Worm (Caenorhabditis elegans) whole organism, L3 larva: ENCODE measurements around the gene osm-1.
A peak's percentile ranks its signal among the peaks of the same experiment; 100 is the strongest.

Source experiments
- R02D3.7 ChIP-seq: fragments of 150-350 bp; optimal IDR thresholded peaks from 2 replicates; lab custom pipeline; 2014; ENCODE audit warnings: missing biosample characterization, missing genetic modification characterization
- ZK546.5 ChIP-seq: sonication (generic microtip); optimal IDR thresholded peaks from 2 replicates; lab custom pipeline; 2017; ENCODE audit warnings: missing biosample characterization, missing genetic modification characterization
- aly-2 ChIP-seq: fragments of 150-350 bp; optimal IDR thresholded peaks from 2 replicates; lab custom pipeline; 2014; ENCODE audit warnings: missing biosample characterization, missing genetic modification characterization
- ceh-16 ChIP-seq: sonication (generic microtip); optimal IDR thresholded peaks from 2 replicates; lab custom pipeline; 2017; ENCODE audit warnings: missing biosample characterization, missing genetic modification characterization
- ceh-28 ChIP-seq: fragments of 150-350 bp; optimal IDR thresholded peaks from 2 replicates; lab custom pipeline; 2014; ENCODE audit warnings: missing biosample characterization, missing genetic modification reagents, missing genetic modification characterization
- ceh-9 ChIP-seq: sonication (generic microtip); optimal IDR thresholded peaks from 2 replicates; lab custom pipeline; 2018; ENCODE audit warnings: missing biosample characterization, missing genetic modification characterization
- daf-12 ChIP-seq: fragments of 150-350 bp; optimal IDR thresholded peaks from 2 replicates; lab custom pipeline; 2014; ENCODE audit warnings: missing biosample characterization, missing genetic modification reagents, missing genetic modification characterization
- elt-1 ChIP-seq: fragments of 150-350 bp; optimal IDR thresholded peaks from 2 replicates; lab custom pipeline; 2014; ENCODE audit warnings: missing biosample characterization, missing genetic modification characterization
- elt-2 ChIP-seq: sonication (generic microtip); optimal IDR thresholded peaks from 2 replicates; lab custom pipeline; 2016; ENCODE audit warnings: missing genetic modification reagents, mild to moderate bottlenecking, missing genetic modification characterization, missing compliant biosample characterization
- eor-1 ChIP-seq, 2 experiments: fragments of 150-350 bp; optimal IDR thresholded peaks; 2 replicates each; lab custom pipeline; 2014 to 2018; ENCODE audit warnings: missing biosample characterization in 2 of 2, missing genetic modification characterization in 2 of 2
- fos-1 ChIP-seq: fragments of 150-350 bp; optimal IDR thresholded peaks from 2 replicates; lab custom pipeline; 2014; ENCODE audit warnings: missing biosample characterization, missing genetic modification characterization
- hmg-11 ChIP-seq: sonication (generic microtip); optimal IDR thresholded peaks from 2 replicates; lab custom pipeline; 2016; ENCODE audit warnings: missing genetic modification characterization, missing compliant biosample characterization
- lin-15B ChIP-seq: fragments of 150-350 bp; optimal IDR thresholded peaks from 2 replicates; lab custom pipeline; 2014; ENCODE audit warnings: missing biosample characterization, missing genetic modification characterization
- lin-39 ChIP-seq: fragments of 150-350 bp; optimal IDR thresholded peaks from 2 replicates; lab custom pipeline; 2018; ENCODE audit warnings: missing biosample characterization, missing genetic modification reagents, missing genetic modification characterization
- mdl-1 ChIP-seq: fragments of 150-350 bp; optimal IDR thresholded peaks from 2 replicates; lab custom pipeline; 2014; ENCODE audit warnings: missing biosample characterization, missing genetic modification characterization
- mml-1 ChIP-seq: fragments of 150-350 bp; sonication (generic microtip); optimal IDR thresholded peaks from 3 replicates; lab custom pipeline; 2014; ENCODE audit warnings: missing biosample characterization, missing genetic modification characterization
- nfya-1 ChIP-seq: sonication (generic microtip); optimal IDR thresholded peaks from 2 replicates; lab custom pipeline; 2017; ENCODE audit warnings: missing genetic modification characterization, mild to moderate bottlenecking, missing compliant biosample characterization, antibody characterized with exemption, moderate library complexity; ENCODE audit not compliant: insufficient read depth
- nhr-11 ChIP-seq: fragments of 150-350 bp; optimal IDR thresholded peaks from 2 replicates; lab custom pipeline; 2014; ENCODE audit warnings: missing biosample characterization, missing genetic modification characterization
- nhr-12 ChIP-seq: fragments of 150-350 bp; optimal IDR thresholded peaks from 2 replicates; lab custom pipeline; 2014; ENCODE audit warnings: missing biosample characterization, missing genetic modification characterization
- nhr-23 ChIP-seq: fragments of 150-350 bp; optimal IDR thresholded peaks from 2 replicates; lab custom pipeline; 2014; ENCODE audit warnings: missing biosample characterization, missing genetic modification reagents, missing genetic modification characterization
- nhr-237 ChIP-seq: fragments of 150-350 bp; optimal IDR thresholded peaks from 2 replicates; lab custom pipeline; 2014; ENCODE audit warnings: missing biosample characterization, missing genetic modification characterization
- nhr-25 ChIP-seq: sonication (generic microtip); optimal IDR thresholded peaks from 2 replicates; lab custom pipeline; 2017; ENCODE audit warnings: missing biosample characterization, missing genetic modification characterization
- nhr-28 ChIP-seq: fragments of 150-350 bp; optimal IDR thresholded peaks from 2 replicates; lab custom pipeline; 2014; ENCODE audit warnings: missing biosample characterization, missing genetic modification characterization
- nhr-43 ChIP-seq: sonication (generic microtip); optimal IDR thresholded peaks from 2 replicates; lab custom pipeline; 2016; ENCODE audit warnings: mild to moderate bottlenecking, missing genetic modification characterization, missing compliant biosample characterization; ENCODE audit not compliant: poor library complexity, severe bottlenecking
- nhr-77 ChIP-seq: fragments of 150-350 bp; optimal IDR thresholded peaks from 2 replicates; lab custom pipeline; 2014; ENCODE audit warnings: missing biosample characterization, missing genetic modification characterization
- pha-4 ChIP-seq: fragments of 150-350 bp; optimal IDR thresholded peaks from 2 replicates; lab custom pipeline; 2014; ENCODE audit warnings: missing biosample characterization, missing genetic modification reagents, missing genetic modification characterization
- sea-2 ChIP-seq: fragments of 150-350 bp; sonication (generic microtip); optimal IDR thresholded peaks from 4 replicates; lab custom pipeline; 2014; ENCODE audit warnings: missing biosample characterization, missing genetic modification reagents, missing genetic modification characterization
- skn-1 ChIP-seq: fragments of 150-350 bp; optimal IDR thresholded peaks from 2 replicates; lab custom pipeline; 2014; ENCODE audit warnings: missing biosample characterization, missing genetic modification characterization
- snpc-4 ChIP-seq: fragments of 150-350 bp; optimal IDR thresholded peaks from 2 replicates; lab custom pipeline; 2014; ENCODE audit warnings: missing biosample characterization, missing genetic modification characterization
- unc-39 ChIP-seq: sonication (generic microtip); optimal IDR thresholded peaks from 4 replicates; lab custom pipeline; 2017; ENCODE audit warnings: missing biosample characterization, missing genetic modification characterization
- unc-62 ChIP-seq: fragments of 150-350 bp; sonication (generic microtip); optimal IDR thresholded peaks from 4 replicates; lab custom pipeline; 2014; ENCODE audit warnings: missing biosample characterization, missing genetic modification reagents, missing genetic modification characterization
- zag-1 ChIP-seq: fragments of 150-350 bp; optimal IDR thresholded peaks from 2 replicates; lab custom pipeline; 2014; ENCODE audit warnings: missing biosample characterization, missing genetic modification characterization
- ztf-11 ChIP-seq: fragments of 150-350 bp; optimal IDR thresholded peaks from 2 replicates; lab custom pipeline; 2014; ENCODE audit warnings: missing biosample characterization, missing genetic modification characterization
- ztf-4 ChIP-seq: fragments of 150-350 bp; optimal IDR thresholded peaks from 2 replicates; lab custom pipeline; 2014; ENCODE audit warnings: missing biosample characterization, missing genetic modification characterization

Gene osm-1

DNA sequence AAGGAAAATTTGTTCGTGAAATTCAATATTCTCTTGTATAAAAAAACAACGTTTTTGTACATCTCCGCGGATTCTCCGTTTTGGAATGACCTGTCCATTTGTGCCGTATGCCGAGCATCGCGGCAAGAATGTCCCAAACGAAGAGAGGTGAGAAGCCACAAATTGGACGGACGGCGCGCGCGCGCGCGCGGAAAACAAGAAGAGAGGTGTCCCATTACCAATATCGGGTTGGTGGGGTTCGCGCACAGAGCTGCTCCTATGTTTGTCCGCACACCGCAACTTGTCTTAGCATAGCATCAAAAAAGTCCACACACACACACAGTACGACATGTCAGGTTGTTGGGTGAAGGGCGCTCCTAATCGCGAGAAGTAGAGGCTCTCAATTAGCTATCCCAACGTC lies 51.1 kb downstream of the osm-1 start:
- TF ChIP-seq aly-2 (tag; lab: Kevin White, UChicago) (no peak), eor-1 (tag; optimal IDR thresholded peaks at IDR 0.05; lab: Kevin White, UChicago) (no peak), nhr-12 (no peak), nfya-1 (tag; lab: Kevin White, UChicago) (no peak), nhr-11 (tag; lab: Kevin White, UChicago) (no peak), ztf-11 (tag; lab: Kevin White, UChicago) (no peak), elt-1 (tag; lab: Kevin White, UChicago) (no peak), nhr-23 (tag; lab: Kevin White, UChicago) (no peak), nhr-43 (no peak)

DNA sequence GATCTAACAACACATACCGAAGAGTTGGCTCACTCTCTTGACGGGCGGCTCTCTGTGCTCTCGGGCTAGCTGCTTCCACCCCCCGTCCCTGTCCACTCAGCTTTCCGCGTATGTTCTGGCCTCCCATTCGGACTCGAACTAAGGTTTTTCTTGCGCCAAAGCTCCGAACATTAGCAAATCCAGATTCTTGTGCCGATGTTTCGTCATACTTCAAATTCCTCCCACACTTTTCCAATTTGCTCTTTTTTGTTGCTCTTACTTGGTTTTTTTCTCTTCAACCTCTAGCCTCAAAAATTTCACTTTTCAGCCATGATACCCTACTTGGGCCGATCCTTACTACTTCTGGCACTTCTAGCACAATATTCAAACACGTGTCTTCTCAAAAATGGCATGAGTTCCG lies 54.5 kb downstream of the osm-1 start, which contains the start of gene cdh-9:
Gene cdh-9 (plus strand): TSS at position 301 of the 400 bp plus-strand sequence.
- TF ChIP-seq R02D3.7 (tag; lab: Kevin White, UChicago) (no peak), eor-1 (tag; optimal IDR thresholded peaks at IDR 0.05; lab: Kevin White, UChicago) (no peak), mml-1 (tag; lab: Kevin White, UChicago) (no peak), snpc-4 (tag; lab: Kevin White, UChicago) (no peak), daf-12 (tag; lab: Kevin White, UChicago) (no peak), nhr-23 (tag; lab: Kevin White, UChicago) (no peak), pha-4 (tag; lab: Kevin White, UChicago) (no peak), unc-62 (no peak), ceh-16 (tag; lab: Kevin White, UChicago) (no peak), unc-39 (no peak), nhr-77 (no peak), zag-1 (no peak), ztf-4 (tag; lab: Kevin White, UChicago) (no peak), elt-1 (tag; lab: Kevin White, UChicago) (no peak), elt-2 (no peak), ZK546.5 (tag; lab: Kevin White, UChicago) (no peak), sea-2 (no peak)

DNA sequence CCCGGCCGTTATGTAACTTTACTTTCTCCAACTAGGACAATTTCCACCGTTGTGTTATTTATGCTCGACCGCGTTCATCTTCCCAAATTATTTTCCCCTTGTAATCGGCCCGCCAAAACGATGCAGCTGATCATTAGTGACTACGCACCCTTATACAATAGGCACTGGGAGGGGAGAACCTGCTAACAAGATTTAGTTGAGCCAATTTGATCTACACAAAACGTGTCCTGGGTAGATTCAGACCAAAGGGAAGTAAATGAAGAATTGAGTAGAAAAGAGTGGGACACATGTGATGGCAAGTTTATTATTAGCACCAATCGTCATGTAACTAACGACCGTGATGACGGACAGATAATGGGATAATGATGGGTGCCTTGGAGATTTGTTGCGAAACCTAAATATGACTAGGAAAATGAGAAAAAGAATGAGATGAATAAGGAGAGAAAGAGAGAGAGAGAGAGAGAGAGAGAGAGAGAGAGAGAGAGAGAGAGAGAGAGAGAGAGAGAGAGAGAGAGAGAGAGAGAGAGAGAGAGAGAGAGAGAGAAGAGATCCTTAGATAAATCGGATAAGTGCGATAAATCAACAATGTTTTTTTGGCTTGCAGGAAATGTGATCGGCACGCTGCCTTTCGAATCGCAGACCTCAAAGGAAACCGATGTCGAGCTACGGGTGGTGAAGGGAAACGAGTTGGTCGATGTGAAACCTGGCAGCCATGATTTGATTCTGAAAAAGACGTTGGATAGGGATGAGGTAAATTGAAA lies 55.2 kb downstream of the osm-1 start:
- TF ChIP-seq daf-12 (tag; lab: Kevin White, UChicago), result no peak
- TF ChIP-seq fos-1 (tag; lab: Kevin White, UChicago), result no peak
- no peak for TF ChIP-seq unc-39
- no peak for TF ChIP-seq zag-1
- no peak for TF ChIP-seq mml-1 (tag; lab: Kevin White, UChicago)
- TF ChIP-seq nfya-1 (tag; lab: Kevin White, UChicago), result no peak
- no peak for TF ChIP-seq nhr-25 (tag; lab: Kevin White, UChicago)
- no peak for TF ChIP-seq unc-62
- no peak for TF ChIP-seq nhr-237 (tag; lab: Kevin White, UChicago)
- TF ChIP-seq nhr-28 (tag; lab: Kevin White, UChicago), result no peak
- no peak for TF ChIP-seq R02D3.7 (tag; lab: Kevin White, UChicago)
- no peak for TF ChIP-seq lin-39 (tag; lab: Kevin White, UChicago)
- TF ChIP-seq elt-1 (tag; lab: Kevin White, UChicago), result no peak
- no peak for TF ChIP-seq ceh-28 (tag; lab: Kevin White, UChicago)
- TF ChIP-seq lin-15B (tag; lab: Kevin White, UChicago), result no peak
- no peak for TF ChIP-seq skn-1 (tag; lab: Kevin White, UChicago)

DNA sequence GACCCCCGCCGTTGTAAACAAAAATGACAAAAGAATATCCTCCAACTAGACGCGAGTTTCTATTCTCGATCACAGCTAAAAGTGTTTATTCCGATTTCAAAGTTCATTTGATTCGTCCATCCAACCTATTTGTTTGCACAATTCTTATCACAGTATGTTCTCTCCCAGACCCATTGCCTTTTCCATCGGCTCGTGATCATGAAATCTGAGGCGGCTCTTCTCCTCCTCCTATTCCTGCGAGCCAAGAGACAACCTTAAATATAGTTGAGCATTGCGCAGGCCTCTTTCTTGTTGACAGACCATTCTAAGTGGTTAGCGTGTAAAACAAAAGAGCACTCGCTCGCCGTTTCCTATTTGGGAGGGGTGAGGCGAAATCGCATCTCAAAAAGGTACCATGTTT lies 56.5 kb downstream of the osm-1 start:
- TF ChIP-seq unc-62 (no peak), mdl-1 (no peak), nfya-1 (tag; lab: Kevin White, UChicago) (no peak), pha-4 (tag; lab: Kevin White, UChicago) (peak; percentile 40)

DNA sequence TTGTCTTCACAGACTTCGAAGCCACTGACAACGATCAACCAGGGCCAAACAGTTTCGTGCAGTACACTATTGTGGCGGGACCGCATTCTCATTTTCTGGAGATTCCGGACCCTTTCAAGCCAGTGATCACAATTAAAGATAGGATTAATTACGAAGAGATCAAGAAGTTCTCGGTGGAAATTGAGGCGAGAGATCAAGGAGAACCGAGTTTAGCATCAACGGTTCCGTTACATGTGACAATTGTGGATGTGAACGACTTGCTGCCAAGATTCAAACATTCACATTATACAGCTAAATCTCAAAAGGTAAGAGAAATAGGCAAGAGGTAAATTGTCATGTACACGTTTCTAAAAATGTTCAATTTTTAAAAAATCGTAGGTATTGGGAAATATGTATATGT lies 57.3 kb downstream of the osm-1 start:
- no peak for TF ChIP-seq ceh-9 (tag; lab: Kevin White, UChicago)
- no peak for TF ChIP-seq hmg-11 (tag; lab: Kevin White, UChicago)
- no peak for TF ChIP-seq mdl-1
- TF ChIP-seq nhr-43, result no peak
